Worm (Caenorhabditis elegans) whole organism, early embryonic: ENCODE results near the gene T23F4.2.

Experiments
- B0310.2 ChIP-seq: sonication (generic microtip); optimal IDR thresholded peaks from 2 replicates; lab custom pipeline; 2016; ENCODE audit warnings: mild to moderate bottlenecking, missing genetic modification characterization, missing compliant biosample characterization
- F13C5.2 ChIP-seq: sonication (generic microtip); optimal IDR thresholded peaks from 2 replicates; lab custom pipeline; 2017; ENCODE audit warnings: mild to moderate bottlenecking, missing genetic modification characterization, inconsistent platforms, missing compliant biosample characterization
- aly-1 ChIP-seq: sonication (generic microtip); optimal IDR thresholded peaks from 2 replicates; lab custom pipeline; 2016; ENCODE audit warnings: missing genetic modification characterization, missing compliant biosample characterization
- ama-1 ChIP-seq: fragments of 150-350 bp; optimal IDR thresholded peaks from 2 replicates; lab custom pipeline; 2014
- ceh-13 ChIP-seq: fragments of 200-800 bp; sonication (Bioruptor generic); optimal IDR thresholded peaks from 2 replicates; lab custom pipeline; 2018; ENCODE audit warnings: mild to moderate bottlenecking, missing genetic modification characterization, missing compliant biosample characterization
- ceh-36 ChIP-seq: sonication (generic microtip); optimal IDR thresholded peaks from 2 replicates; lab custom pipeline; 2016; ENCODE audit warnings: missing genetic modification characterization, inconsistent platforms, missing compliant biosample characterization
- ets-7 ChIP-seq: sonication (generic microtip); optimal IDR thresholded peaks from 2 replicates; lab custom pipeline; 2016; ENCODE audit warnings: missing genotype, missing genetic modification characterization, missing compliant biosample characterization
- flt-1 ChIP-seq: fragments of 200-800 bp; sonication (Bioruptor generic); IDR thresholded peaks from 2 replicates; pipeline ENCODE4 v1.3.6; 2022; ENCODE audit warnings: missing genetic modification characterization, missing compliant biosample characterization
- hmbx-1 ChIP-seq: sonication (generic microtip); optimal IDR thresholded peaks from 2 replicates; lab custom pipeline; 2016; ENCODE audit warnings: mild to moderate bottlenecking, missing genetic modification characterization, missing compliant biosample characterization
- hmg-4 ChIP-seq: fragments of 200-800 bp; sonication (Bioruptor generic); optimal IDR thresholded peaks from 2 replicates; lab custom pipeline; 2018; ENCODE audit warnings: mild to moderate bottlenecking, missing genetic modification characterization, missing compliant biosample characterization
- hnd-1 ChIP-seq: sonication (generic microtip); optimal IDR thresholded peaks from 2 replicates; lab custom pipeline; 2016; ENCODE audit warnings: missing genetic modification characterization, missing compliant biosample characterization
- pes-1 ChIP-seq: fragments of 200-800 bp; sonication (Bioruptor generic); IDR thresholded peaks from 2 replicates; pipeline ENCODE4 v1.3.6; 2022; ENCODE audit warnings: missing genetic modification reagents, missing genetic modification characterization, missing compliant biosample characterization
- scrt-1 ChIP-seq: fragments of 200-800 bp; sonication (Bioruptor generic); IDR thresholded peaks from 2 replicates; pipeline ENCODE4 v1.3.6; 2022; ENCODE audit warnings: missing genetic modification characterization, missing compliant biosample characterization
- sea-1 ChIP-seq: fragments of 200-800 bp; sonication (Bioruptor generic); conservative IDR thresholded peaks from 2 replicates; pipeline ENCODE4 v1.3.6; 2022; ENCODE audit warnings: missing genetic modification characterization, missing compliant biosample characterization
- tbx-11 ChIP-seq: fragments of 200-800 bp; sonication (Bioruptor generic); IDR thresholded peaks from 2 replicates; pipeline ENCODE4 v1.3.6; 2022; ENCODE audit warnings: missing genetic modification characterization, missing compliant biosample characterization
- tbx-37 ChIP-seq: fragments of 200-800 bp; sonication (Bioruptor generic); conservative IDR thresholded peaks from 2 replicates; pipeline ENCODE4 v1.3.6; 2022; ENCODE audit warnings: missing genetic modification reagents, missing genetic modification characterization, missing compliant biosample characterization
- tra-4 ChIP-seq: sonication (generic microtip); optimal IDR thresholded peaks from 2 replicates; lab custom pipeline; 2017; ENCODE audit warnings: missing genetic modification characterization, missing compliant biosample characterization

Gene T23F4.2

ce11 chrII:1138618-1139017, 24.8 kb upstream of the T23F4.2 start:
- no peak for TF ChIP-seq ceh-13

- TF ChIP-seq B0310.2 (tag; lab: Kevin White, UChicago) = no peak
- TF ChIP-seq ceh-36 (tag; lab: Kevin White, UChicago) = no peak
- TF ChIP-seq scrt-1 = no peak
- TF ChIP-seq hmg-4 = no peak
- TF ChIP-seq flt-1 = no peak
- no peak for TF ChIP-seq hnd-1
- TF ChIP-seq ceh-13 = no peak
- TF ChIP-seq F13C5.2 = no peak
- no peak for TF ChIP-seq aly-1 (tag; lab: Kevin White, UChicago)
- no peak for TF ChIP-seq pes-1 (GFP tag; lab: Robert Waterston, UW)
- TF ChIP-seq tbx-37 (GFP tag; lab: Robert Waterston, UW) = no peak
- TF ChIP-seq ama-1 (lab: Kevin White, UChicago) = no peak
- TF ChIP-seq tra-4 (tag; lab: Kevin White, UChicago) = no peak
- TF ChIP-seq tbx-11 (GFP tag; lab: Robert Waterston, UW) = no peak
- no peak for TF ChIP-seq sea-1 (GFP tag; lab: Robert Waterston, UW)
- no peak for TF ChIP-seq ets-7 (tag; lab: Kevin White, UChicago)
These were observed 22.7 kb upstream of the T23F4.2 start, which contains the start of gene W09B6.4 for ce11 chrII:1140689-1141088. TSS of gene W09B6.4 (minus strand) at chrII:1140839.

ce11 chrII:1141720-1142574, 21.4 kb upstream of the T23F4.2 start:
- TF ChIP-seq ceh-13 = no peak
- TF ChIP-seq ceh-36 (tag; lab: Kevin White, UChicago) = no peak
- TF ChIP-seq hnd-1 = no peak
- TF ChIP-seq hmg-4 = no peak

- TF ChIP-seq ama-1 (lab: Kevin White, UChicago) = no peak
- no peak for TF ChIP-seq ceh-13
These were observed 20.1 kb upstream of the T23F4.2 start for ce11 chrII:1143173-1143738.

ce11 chrII:1149390-1149789, 14.0 kb upstream of the T23F4.2 start:
- TF ChIP-seq pes-1 (GFP tag; lab: Robert Waterston, UW) (no peak), F13C5.2 (no peak), ets-7 (tag; lab: Kevin White, UChicago) (no peak), tra-4 (tag; lab: Kevin White, UChicago) (no peak), ama-1 (lab: Kevin White, UChicago) (no peak), flt-1 (no peak), tbx-37 (GFP tag; lab: Robert Waterston, UW) (no peak), B0310.2 (tag; lab: Kevin White, UChicago) (no peak), ceh-36 (tag; lab: Kevin White, UChicago) (no peak), tbx-11 (GFP tag; lab: Robert Waterston, UW) (no peak), aly-1 (tag; lab: Kevin White, UChicago) (no peak), sea-1 (GFP tag; lab: Robert Waterston, UW) (no peak), hnd-1 (no peak), hmg-4 (no peak)

ce11 chrII:1151810-1152209, 11.6 kb upstream of the T23F4.2 start:
- TF ChIP-seq sea-1 (GFP tag; lab: Robert Waterston, UW) = no peak
- TF ChIP-seq flt-1 = no peak
- TF ChIP-seq scrt-1 = no peak
- TF ChIP-seq ceh-13 = no peak
- no peak for TF ChIP-seq tbx-37 (GFP tag; lab: Robert Waterston, UW)
- TF ChIP-seq F13C5.2 = no peak
- no peak for TF ChIP-seq tbx-11 (GFP tag; lab: Robert Waterston, UW)
- TF ChIP-seq B0310.2 (tag; lab: Kevin White, UChicago) = no peak
- no peak for TF ChIP-seq tra-4 (tag; lab: Kevin White, UChicago)
- no peak for TF ChIP-seq hmg-4
- TF ChIP-seq pes-1 (GFP tag; lab: Robert Waterston, UW) = no peak
- TF ChIP-seq ama-1 (lab: Kevin White, UChicago) = no peak
- TF ChIP-seq hnd-1 = no peak
- TF ChIP-seq aly-1 (tag; lab: Kevin White, UChicago) = no peak

- no peak for TF ChIP-seq ama-1 (lab: Kevin White, UChicago)
- TF ChIP-seq scrt-1 = no peak
- no peak for TF ChIP-seq flt-1
- TF ChIP-seq aly-1 (tag; lab: Kevin White, UChicago) = no peak
- TF ChIP-seq pes-1 (GFP tag; lab: Robert Waterston, UW) = no peak
- TF ChIP-seq sea-1 (GFP tag; lab: Robert Waterston, UW) = no peak
- no peak for TF ChIP-seq hnd-1
- no peak for TF ChIP-seq ceh-36 (tag; lab: Kevin White, UChicago)
- TF ChIP-seq tbx-37 (GFP tag; lab: Robert Waterston, UW) = no peak
- TF ChIP-seq tra-4 (tag; lab: Kevin White, UChicago) = no peak
- no peak for TF ChIP-seq B0310.2 (tag; lab: Kevin White, UChicago)
These were observed 10.6 kb upstream of the T23F4.2 start for ce11 chrII:1152732-1153131.

ce11 chrII:1153299-1153698, 10.1 kb upstream of the T23F4.2 start:
- TF ChIP-seq hmbx-1 (tag; lab: Kevin White, UChicago) = no peak
- TF ChIP-seq flt-1 = peak; percentile 34; the same call in 1 of the 2 replicates
- TF ChIP-seq tbx-11 (GFP tag; lab: Robert Waterston, UW) = no peak
- no peak for TF ChIP-seq hmg-4
- TF ChIP-seq scrt-1 = 0 out of 2 replicates have a peak, but pooled peaks have one; percentile 13
